Worm (Caenorhabditis elegans): ENCODE measurements around the gene blos-4.

DNA sequence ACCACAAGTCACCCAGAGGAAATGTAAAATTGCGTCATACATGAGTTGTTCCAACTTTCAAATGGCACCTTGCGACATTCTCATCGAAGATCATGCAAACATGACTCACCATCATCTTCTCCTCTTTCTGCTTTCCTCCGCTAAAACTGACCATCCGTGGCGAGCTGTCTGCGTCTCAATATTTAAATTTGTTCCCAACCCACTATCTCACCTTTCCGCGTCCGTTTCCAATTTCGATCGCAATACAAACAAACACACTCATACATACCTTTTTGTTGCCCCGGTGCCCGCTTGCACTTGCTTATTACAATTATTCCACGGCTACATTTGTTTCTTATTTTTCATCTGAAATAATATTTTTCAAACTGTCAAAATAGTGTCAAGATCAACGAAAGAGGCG lies 15.6 kb downstream of the blos-4 start, which contains the start of gene nmgp-1:
- no peak for TF ChIP-seq elt-2 (tag; optimal IDR thresholded peaks at IDR 0.05)
- TF ChIP-seq unc-62 (GFP tag; optimal IDR thresholded peaks at IDR 0.05), result no peak
- no peak for TF ChIP-seq lsy-2 (tag; optimal IDR thresholded peaks at IDR 0.05)
- no peak for TF ChIP-seq ceh-88 (GFP tag; IDR thresholded peaks at IDR 0.05)
- no peak for TF ChIP-seq fkh-10 (GFP tag; optimal IDR thresholded peaks at IDR 0.05)
- no peak for TF ChIP-seq blmp-1 (tag; optimal IDR thresholded peaks at IDR 0.05)
- no peak for TF ChIP-seq elt-3 (tag; optimal IDR thresholded peaks at IDR 0.05)
- TF ChIP-seq snpc-4 (tag; optimal IDR thresholded peaks at IDR 0.05), result no peak
- TF ChIP-seq nhr-28 (tag; optimal IDR thresholded peaks at IDR 0.05), result no peak
- TF ChIP-seq xbp-1 (tag; optimal IDR thresholded peaks at IDR 0.05), result no peak
- no peak for TF ChIP-seq sup-37 (GFP tag; optimal IDR thresholded peaks at IDR 0.05)
- no peak for TF ChIP-seq nhr-76 (tag; optimal IDR thresholded peaks at IDR 0.05)
- TF ChIP-seq ceh-82 (tag; optimal IDR thresholded peaks at IDR 0.05), result no peak
